Fruit fly (Drosophila melanogaster): Measurements from ENCODE around the gene Ge-1.

DNA sequence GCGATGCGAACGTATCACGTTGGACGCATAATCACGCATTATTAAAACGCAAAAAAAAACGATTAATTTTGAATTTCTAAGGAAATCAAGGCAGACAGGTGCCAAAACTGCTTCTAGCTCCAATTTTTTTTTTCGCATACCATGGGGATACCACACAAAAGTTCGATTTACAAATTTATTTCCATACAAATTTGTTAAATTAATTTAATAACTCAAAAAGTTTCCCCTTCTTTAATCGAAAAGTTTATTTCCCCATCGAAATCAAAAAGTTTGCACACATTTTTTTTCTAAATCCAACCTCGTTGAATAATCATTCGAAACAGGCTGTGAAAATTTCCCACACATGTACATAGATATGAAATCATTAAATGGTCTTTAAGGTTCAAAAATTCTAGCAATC is 44.6 kb upstream of the Ge-1 start, which contains the start of gene CG31867:
- TF ChIP-seq CG17912 (GFP tag; optimal IDR thresholded peaks at IDR 0.05) (no peak), unc-4 (GFP tag; IDR thresholded peaks at IDR 0.05; ENCODE audit: partially characterized antibody) (no peak), Lim3 (GFP tag; IDR thresholded peaks at IDR 0.05) (no peak), Sox102F (GFP tag; optimal IDR thresholded peaks at IDR 0.05) (no peak), CG2116 (GFP tag; optimal IDR thresholded peaks at IDR 0.05) (no peak), CTCF (GFP tag; optimal IDR thresholded peaks at IDR 0.05) (no peak), CG10366 (GFP tag; IDR thresholded peaks at IDR 0.05) (no peak), HHEX (GFP tag; optimal IDR thresholded peaks at IDR 0.05) (no peak), CG6813 (GFP tag; optimal IDR thresholded peaks at IDR 0.05) (no peak), Sox100B (GFP tag; optimal IDR thresholded peaks at IDR 0.05) (no peak)

All from whole organism, embryonic.